Worm (Caenorhabditis elegans) whole organism, young adult: ENCODE measurements around the gene nhr-231.
"Not testable (repeated sequence)": the region's sequence is repeated elsewhere in the genome, so short reads cannot be mapped to it uniquely, and the experiment has no call there.

Source experiments
- B0035.1 ChIP-seq: sonication (generic microtip); optimal IDR thresholded peaks from 2 replicates; lab custom pipeline; 2016; ENCODE audit warnings: missing genetic modification characterization, mild to moderate bottlenecking, missing compliant biosample characterization, missing genotype, missing genetic modification reagents
- F33H1.4 ChIP-seq: fragments of 200-800 bp; sonication (Bioruptor generic); IDR thresholded peaks from 2 replicates; pipeline ENCODE4 v1.3.6; 2022; ENCODE audit warnings: missing genetic modification reagents, missing genetic modification characterization, missing compliant biosample characterization
- F37B4.10 ChIP-seq: fragments of 200-800 bp; sonication (Bioruptor generic); IDR thresholded peaks from 2 replicates; pipeline ENCODE4 v1.3.6; 2022; ENCODE audit warnings: missing genetic modification characterization, missing compliant biosample characterization
- F49E8.2 ChIP-seq: sonication (generic microtip); optimal IDR thresholded peaks from 3 replicates; lab custom pipeline; 2017; ENCODE audit warnings: missing genetic modification characterization, mild to moderate bottlenecking, missing compliant biosample characterization, antibody characterized with exemption, moderate library complexity; ENCODE audit not compliant: insufficient read depth
- F57C9.4 ChIP-seq: sonication (generic microtip); optimal IDR thresholded peaks from 2 replicates; lab custom pipeline; 2017; ENCODE audit warnings: mild to moderate bottlenecking, missing genetic modification characterization, missing compliant biosample characterization
- Y53F4B.3 ChIP-seq: fragments of 200-800 bp; sonication (Bioruptor generic); IDR thresholded peaks from 2 replicates; pipeline ENCODE4 v1.3.6; 2022; ENCODE audit warnings: missing genetic modification reagents, missing genetic modification characterization, missing compliant biosample characterization
- akir-1 ChIP-seq: fragments of 200-800 bp; sonication (Bioruptor generic); optimal IDR thresholded peaks from 2 replicates; lab custom pipeline; 2018; ENCODE audit warnings: mild to moderate bottlenecking, missing genetic modification characterization, moderate library complexity, missing compliant biosample characterization
- aptf-2 ChIP-seq: fragments of 200-800 bp; sonication (Bioruptor generic); conservative IDR thresholded peaks from 2 replicates; pipeline ENCODE4 v1.3.6; 2022; ENCODE audit warnings: missing genetic modification reagents, missing genetic modification characterization, missing compliant biosample characterization
- attf-5 ChIP-seq: fragments of 200-800 bp; sonication (Bioruptor generic); optimal IDR thresholded peaks from 2 replicates; lab custom pipeline; 2018; ENCODE audit warnings: mild to moderate bottlenecking, missing genetic modification characterization, missing compliant biosample characterization
- cebp-1 ChIP-seq, 2 experiments: fragments of 200-800 bp in 1 of 2; sonication (Bioruptor generic) in 1 of 2; sonication (generic microtip) in 1 of 2; IDR thresholded peaks in 1 of 2; optimal IDR thresholded peaks in 1 of 2; 2 replicates each; pipeline versions ENCODE4 v1.3.6 to Lab custom; 2017 to 2022; ENCODE audit warnings: missing compliant biosample characterization in 2 of 2, missing genetic modification characterization in 2 of 2, mild to moderate bottlenecking in 1 of 2, missing genetic modification reagents in 1 of 2, moderate library complexity in 1 of 2
- ceh-58 ChIP-seq: fragments of 200-800 bp; sonication (Bioruptor generic); IDR thresholded peaks from 2 replicates; pipeline ENCODE4 v1.3.6; 2022; ENCODE audit warnings: missing genetic modification characterization, missing compliant biosample characterization
- ceh-79 ChIP-seq: sonication (generic microtip); optimal IDR thresholded peaks from 2 replicates; lab custom pipeline; 2017; ENCODE audit warnings: mild to moderate bottlenecking, missing genetic modification characterization, missing compliant biosample characterization
- ceh-91 ChIP-seq: fragments of 200-800 bp; sonication (Bioruptor generic); IDR thresholded peaks from 2 replicates; pipeline ENCODE4 v1.3.6; 2022; ENCODE audit warnings: missing genetic modification reagents, missing genetic modification characterization, missing compliant biosample characterization
- chd-7 ChIP-seq: sonication (generic microtip); optimal IDR thresholded peaks from 2 replicates; lab custom pipeline; 2016; ENCODE audit warnings: mild to moderate bottlenecking, missing genetic modification characterization, moderate library complexity, missing compliant biosample characterization
- dpl-1 ChIP-seq: fragments of 150-350 bp; optimal IDR thresholded peaks from 2 replicates; lab custom pipeline; 2014; ENCODE audit warnings: missing biosample characterization, missing genetic modification reagents, missing genetic modification characterization
- efl-1 ChIP-seq: fragments of 150-350 bp; optimal IDR thresholded peaks from 2 replicates; lab custom pipeline; 2014; ENCODE audit warnings: missing biosample characterization, missing genetic modification reagents, missing genetic modification characterization
- egl-44 ChIP-seq: fragments of 200-800 bp; sonication (Bioruptor generic); IDR thresholded peaks from 2 replicates; pipeline ENCODE4 v1.3.6; 2022; ENCODE audit warnings: missing genetic modification reagents, missing genetic modification characterization, missing compliant biosample characterization
- ets-4 ChIP-seq: fragments of 200-800 bp; sonication (Bioruptor generic); optimal IDR thresholded peaks from 2 replicates; lab custom pipeline; 2018; ENCODE audit warnings: mild to moderate bottlenecking, missing genetic modification characterization, missing compliant biosample characterization
- hlh-12 ChIP-seq: sonication (generic microtip); optimal IDR thresholded peaks from 2 replicates; lab custom pipeline; 2016; ENCODE audit warnings: missing genetic modification characterization, missing compliant biosample characterization
- hmg-20 ChIP-seq: fragments of 200-800 bp; sonication (Bioruptor generic); IDR thresholded peaks from 2 replicates; pipeline ENCODE4 v1.3.6; 2022; ENCODE audit warnings: missing genetic modification reagents, missing genetic modification characterization, missing compliant biosample characterization
- lag-1 ChIP-seq: fragments of 200-800 bp; sonication (Bioruptor generic); IDR thresholded peaks from 2 replicates; pipeline ENCODE4 v1.3.6; 2022; ENCODE audit warnings: missing genetic modification reagents, missing genetic modification characterization, missing compliant biosample characterization
- let-526 ChIP-seq: fragments of 200-800 bp; sonication (Bioruptor generic); IDR thresholded peaks from 2 replicates; pipeline ENCODE4 v1.3.6; 2022; ENCODE audit warnings: missing genetic modification reagents, missing genetic modification characterization, missing compliant biosample characterization
- lir-1 ChIP-seq: fragments of 200-800 bp; sonication (Bioruptor generic); conservative IDR thresholded peaks from 2 replicates; pipeline ENCODE4 v1.3.6; 2022; ENCODE audit warnings: missing genetic modification reagents, missing genetic modification characterization, missing compliant biosample characterization
- lsl-1 ChIP-seq: fragments of 200-800 bp; sonication (Bioruptor generic); optimal IDR thresholded peaks from 2 replicates; lab custom pipeline; 2018; ENCODE audit warnings: mild to moderate bottlenecking, missing genetic modification characterization, moderate library complexity, missing compliant biosample characterization
- lsy-27 ChIP-seq: sonication (generic microtip); optimal IDR thresholded peaks from 2 replicates; lab custom pipeline; 2017; ENCODE audit warnings: missing genetic modification characterization, mild to moderate bottlenecking, missing compliant biosample characterization, antibody characterized with exemption, missing genotype, borderline replicate concordance; ENCODE audit not compliant: insufficient read depth
- madf-6 ChIP-seq: fragments of 200-800 bp; sonication (Bioruptor generic); IDR thresholded peaks from 2 replicates; pipeline ENCODE4 v1.3.6; 2022; ENCODE audit warnings: missing genetic modification reagents, missing genetic modification characterization, missing compliant biosample characterization
- madf-8 ChIP-seq: fragments of 200-800 bp; sonication (Bioruptor generic); conservative IDR thresholded peaks from 2 replicates; pipeline ENCODE4 v1.3.6; 2022; ENCODE audit warnings: missing genetic modification reagents, missing genetic modification characterization, missing compliant biosample characterization
- mcd-1 ChIP-seq: fragments of 200-800 bp; sonication (Bioruptor generic); IDR thresholded peaks from 2 replicates; pipeline ENCODE4 v1.3.6; 2022; ENCODE audit warnings: missing genetic modification reagents, missing genetic modification characterization, missing compliant biosample characterization
- mel-28 ChIP-seq: sonication (generic microtip); optimal IDR thresholded peaks from 2 replicates; lab custom pipeline; 2016; ENCODE audit warnings: borderline replicate concordance, mild to moderate bottlenecking, missing genetic modification characterization, missing compliant biosample characterization
- nfyb-1 ChIP-seq: fragments of 200-800 bp; sonication (Bioruptor generic); IDR thresholded peaks from 2 replicates; pipeline ENCODE4 v1.3.6; 2022; ENCODE audit warnings: missing genetic modification reagents, missing genetic modification characterization, missing compliant biosample characterization
- nhr-179 ChIP-seq: sonication (generic microtip); optimal IDR thresholded peaks from 2 replicates; lab custom pipeline; 2016; ENCODE audit warnings: mild to moderate bottlenecking, missing genetic modification characterization, missing compliant biosample characterization
- nhr-90 ChIP-seq: sonication (generic microtip); optimal IDR thresholded peaks from 2 replicates; lab custom pipeline; 2016; ENCODE audit warnings: missing genotype, mild to moderate bottlenecking, missing genetic modification characterization, missing compliant biosample characterization
- pha-4 ChIP-seq: fragments of 150-350 bp; sonication (generic microtip); optimal IDR thresholded peaks from 2 replicates; lab custom pipeline; 2014; ENCODE audit warnings: missing biosample characterization, missing genetic modification reagents, missing genetic modification characterization
- rcor-1 ChIP-seq: fragments of 200-800 bp; sonication (Bioruptor generic); IDR thresholded peaks from 2 replicates; pipeline ENCODE4 v1.3.6; 2022; ENCODE audit warnings: missing genetic modification reagents, missing genetic modification characterization, missing compliant biosample characterization
- repo-1 ChIP-seq: sonication (generic microtip); optimal IDR thresholded peaks from 2 replicates; lab custom pipeline; 2017; ENCODE audit warnings: mild to moderate bottlenecking, missing genetic modification characterization, missing compliant biosample characterization
- rpc-1 ChIP-seq, 2 experiments: fragments of 150-350 bp in 1 of 2; sonication (generic microtip) in 1 of 2; optimal IDR thresholded peaks; 2 replicates each; lab custom pipeline; 2014 to 2018; ENCODE audit warnings: missing biosample characterization in 1 of 2, missing genetic modification characterization in 1 of 2, missing genetic modification reagents in 1 of 2, missing genotype in 1 of 2
- sdz-38 ChIP-seq: sonication (generic microtip); optimal IDR thresholded peaks from 2 replicates; lab custom pipeline; 2016; ENCODE audit warnings: missing genotype, missing genetic modification characterization, missing compliant biosample characterization
- sea-2 ChIP-seq: fragments of 200-800 bp; sonication (Bioruptor generic); IDR thresholded peaks from 2 replicates; pipeline ENCODE4 v1.3.6; 2022; ENCODE audit warnings: missing genetic modification characterization, missing compliant biosample characterization
- snpc-1.3 ChIP-seq: sonication (generic microtip); optimal IDR thresholded peaks from 2 replicates; lab custom pipeline; 2017; ENCODE audit warnings: missing genetic modification characterization, mild to moderate bottlenecking, missing compliant biosample characterization, antibody characterized with exemption, moderate library complexity, missing genotype, missing genetic modification reagents; ENCODE audit not compliant: insufficient read depth
- somi-1 ChIP-seq: fragments of 200-800 bp; sonication (Bioruptor generic); optimal IDR thresholded peaks from 2 replicates; lab custom pipeline; 2018; ENCODE audit warnings: mild to moderate bottlenecking, missing genetic modification characterization, missing compliant biosample characterization
- ztf-25 ChIP-seq: fragments of 200-800 bp; sonication (Bioruptor generic); IDR thresholded peaks from 2 replicates; pipeline ENCODE4 v1.3.6; 2022; ENCODE audit warnings: missing genetic modification reagents, missing genetic modification characterization, missing compliant biosample characterization
- ztf-26 ChIP-seq: sonication (generic microtip); optimal IDR thresholded peaks from 2 replicates; lab custom pipeline; 2017; ENCODE audit warnings: missing genetic modification characterization, missing compliant biosample characterization
- ztf-6 ChIP-seq: fragments of 200-800 bp; sonication (Bioruptor generic); IDR thresholded peaks from 2 replicates; pipeline ENCODE4 v1.3.6; 2022; ENCODE audit warnings: missing genetic modification reagents, missing genetic modification characterization, missing compliant biosample characterization

Gene nhr-231

DNA sequence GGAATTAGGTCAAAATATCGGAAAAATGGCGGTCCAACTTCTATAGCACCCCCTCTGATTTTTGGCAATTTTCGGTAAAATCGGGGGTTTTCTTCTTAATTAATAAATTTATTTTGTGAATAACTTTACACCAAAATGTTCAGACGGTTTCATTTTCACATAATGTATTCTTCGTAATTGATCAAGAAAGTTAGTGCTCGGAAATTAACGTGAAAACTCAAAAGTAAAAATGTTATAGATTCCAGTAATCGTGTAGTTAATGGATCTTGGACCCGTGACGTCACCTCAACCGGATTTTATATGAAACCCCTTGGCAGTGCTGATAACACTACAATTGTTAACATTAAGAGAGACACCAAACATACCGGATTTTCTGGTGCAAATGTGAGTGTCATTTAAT, 28.7 kb upstream of the nhr-231 start, which contains the start of gene F11D11.22:
F11D11.22 (plus strand) TSS at position 301 of the 400 bp plus-strand sequence.
- not testable (repeated sequence) for TF ChIP-seq hlh-12; B0035.1 (tag; lab: Kevin White, UChicago); hmg-20 (GFP tag; lab: Robert Waterston, UW)

DNA sequence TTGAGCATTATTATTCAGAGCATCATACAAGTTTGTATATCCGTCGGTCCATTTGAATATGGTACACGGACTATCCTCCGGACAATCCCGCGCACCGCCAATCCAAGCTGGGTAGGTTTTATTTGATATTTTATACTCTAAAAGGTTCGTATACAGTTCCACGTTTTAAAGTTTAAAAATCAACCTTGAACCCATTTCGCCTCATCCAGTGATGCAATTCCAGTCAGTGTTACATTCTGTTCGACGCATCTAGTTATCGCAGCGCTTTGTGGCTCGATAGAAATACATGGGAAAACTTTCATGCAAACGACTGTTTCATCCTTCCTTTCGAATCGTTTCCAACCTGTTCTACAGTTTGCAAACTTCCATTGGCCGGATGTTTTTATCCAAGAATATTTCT, 20.9 kb upstream of the nhr-231 start:
- TF ChIP-seq lsl-1 (no peak), ceh-91 (no peak), cebp-1 (GFP tag; IDR thresholded peaks at IDR 0.05; lab: Robert Waterston, UW) (no peak), cebp-1 (tag; optimal IDR thresholded peaks at IDR 0.05; lab: Kevin White, UChicago) (no peak), ztf-25 (no peak), ztf-6 (GFP tag; lab: Robert Waterston, UW) (no peak), mel-28 (tag; lab: Kevin White, UChicago) (no peak), rpc-1 (optimal IDR thresholded peaks at IDR 0.05; lab: Kevin White, UChicago) (no peak), rpc-1 (tag; optimal IDR thresholded peaks at IDR 0.05; lab: Kevin White, UChicago) (no peak), F37B4.10 (GFP tag; lab: Robert Waterston, UW) (no peak), snpc-1.3 (tag; lab: Kevin White, UChicago) (no peak), nhr-179 (tag; lab: Kevin White, UChicago) (no peak), egl-44 (no peak), madf-8 (GFP tag; lab: Robert Waterston, UW) (no peak), sdz-38 (tag; lab: Kevin White, UChicago) (no peak), F57C9.4 (no peak), attf-5 (GFP tag; lab: Kevin White, UChicago) (no peak), nfyb-1 (GFP tag; lab: Robert Waterston, UW) (no peak), rcor-1 (GFP tag; lab: Robert Waterston, UW) (no peak)

DNA sequence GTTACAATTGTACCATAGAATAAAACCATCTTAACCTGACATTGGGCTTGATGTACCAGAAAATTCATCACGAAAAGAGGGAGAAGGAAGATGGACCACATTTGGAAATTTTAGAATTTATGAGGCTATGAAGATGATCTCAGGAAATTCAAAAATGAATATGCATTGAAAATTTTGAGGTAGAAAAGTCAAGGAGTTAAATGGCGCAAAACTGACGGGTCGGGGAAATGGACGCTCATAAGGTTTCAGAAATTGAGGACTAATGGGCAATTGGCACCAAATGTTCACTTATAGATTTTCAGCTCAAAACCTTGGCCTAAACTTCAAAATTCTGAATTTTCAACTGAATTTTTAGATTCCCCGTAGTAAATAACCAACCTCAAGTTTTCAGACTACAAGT, 20.1 kb upstream of the nhr-231 start, which contains the start of gene clec-255:
clec-255 (minus strand) TSS at position 101 of the 400 bp plus-strand sequence.
- TF ChIP-seq Y53F4B.3 (GFP tag; lab: Robert Waterston, UW), result no peak
- TF ChIP-seq chd-7 (tag; lab: Kevin White, UChicago), result no peak
- TF ChIP-seq F33H1.4 (GFP tag; lab: Robert Waterston, UW), result no peak
- TF ChIP-seq efl-1 (GFP tag; lab: Kevin White, UChicago), result no peak
- no peak for TF ChIP-seq pha-4 (tag; lab: Kevin White, UChicago)
- TF ChIP-seq B0035.1 (tag; lab: Kevin White, UChicago), result no peak
- TF ChIP-seq repo-1 (tag; lab: Kevin White, UChicago), result no peak
- TF ChIP-seq mcd-1 (GFP tag; lab: Robert Waterston, UW), result no peak
- no peak for TF ChIP-seq sea-2 (GFP tag; lab: Robert Waterston, UW)
- TF ChIP-seq ets-4 (GFP tag; lab: Kevin White, UChicago), result no peak
- no peak for TF ChIP-seq akir-1
- TF ChIP-seq ztf-26 (tag; lab: Kevin White, UChicago), result no peak
- no peak for TF ChIP-seq lir-1 (GFP tag; lab: Robert Waterston, UW)
- TF ChIP-seq snpc-1.3 (tag; lab: Kevin White, UChicago), result no peak

DNA sequence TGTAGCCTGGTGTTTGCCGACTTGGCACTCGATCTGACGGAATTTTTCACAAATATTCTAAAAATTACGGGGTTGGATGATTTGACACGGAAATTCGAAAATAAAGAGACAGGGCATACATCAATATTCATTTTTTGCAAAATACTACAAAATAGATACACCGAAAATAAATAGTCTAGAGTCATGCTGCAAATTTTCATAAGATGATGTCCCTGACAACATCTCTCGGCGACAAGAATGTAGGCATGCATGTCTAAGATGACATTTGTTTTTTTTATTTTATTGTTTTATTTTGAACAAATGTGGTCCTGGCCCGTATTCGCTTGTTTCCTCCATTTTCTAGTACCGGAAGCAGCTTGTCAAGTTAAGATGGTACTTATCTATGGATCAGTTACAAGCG, 19.4 kb upstream of the nhr-231 start, which contains the start of gene clec-256:
clec-256 (plus strand) TSS at position 301 of the 400 bp plus-strand sequence.
- TF ChIP-seq dpl-1 (GFP tag; lab: Kevin White, UChicago) (no peak), lsy-27 (tag; lab: Kevin White, UChicago) (no peak), egl-44 (no peak), lag-1 (GFP tag; lab: Robert Waterston, UW) (no peak), ceh-91 (no peak), somi-1 (no peak), ceh-79 (tag; lab: Kevin White, UChicago) (no peak), madf-6 (GFP tag; lab: Robert Waterston, UW) (no peak), aptf-2 (no peak), ceh-58 (GFP tag; lab: Robert Waterston, UW) (no peak), F49E8.2 (tag; lab: Kevin White, UChicago) (no peak), lsl-1 (no peak), madf-8 (GFP tag; lab: Robert Waterston, UW) (no peak), efl-1 (GFP tag; lab: Kevin White, UChicago) (no peak), F57C9.4 (no peak), hlh-12 (no peak), let-526 (no peak), nhr-90 (tag; lab: Kevin White, UChicago) (no peak)
